Fruit fly (Drosophila melanogaster): ENCODE measurements around the gene C3G.

- no peak for TF ChIP-seq nerfin-1 (tag; optimal IDR thresholded peaks at IDR 0.05)
- TF ChIP-seq Dad (GFP tag; optimal IDR thresholded peaks at IDR 0.05), result peak; percentile 68
- TF ChIP-seq dm (GFP tag; optimal IDR thresholded peaks at IDR 0.05), result no peak
- no peak for TF ChIP-seq CG8359 (GFP tag; optimal IDR thresholded peaks at IDR 0.05; ENCODE audit: borderline replicate concordance)
- no peak for TF ChIP-seq CG11696 (GFP tag; IDR thresholded peaks at IDR 0.05)
- TF ChIP-seq CG8924 (tag; optimal IDR thresholded peaks at IDR 0.05), result peak; percentile 36
Observed at dm6 chrX:6741184-6741586, 62.2 kb downstream of the C3G start.

All from whole organism, embryonic.